Worm (Caenorhabditis elegans) whole organism, young adult: ENCODE data around the gene nhr-192.

Source experiments
- B0336.3 ChIP-seq: fragments of 200-800 bp; sonication (Bioruptor generic); IDR thresholded peaks from 2 replicates; pipeline ENCODE4 v1.3.6; 2022; ENCODE audit warnings: missing genetic modification characterization, missing compliant biosample characterization
- C06A6.2 ChIP-seq: fragments of 200-800 bp; sonication (Bioruptor generic); conservative IDR thresholded peaks from 2 replicates; pipeline ENCODE4 v1.3.6; 2022; ENCODE audit warnings: missing genetic modification characterization, missing compliant biosample characterization
- F33H1.4 ChIP-seq: fragments of 200-800 bp; sonication (Bioruptor generic); IDR thresholded peaks from 2 replicates; pipeline ENCODE4 v1.3.6; 2022; ENCODE audit warnings: missing genetic modification reagents, missing genetic modification characterization, missing compliant biosample characterization
- F39B2.1 ChIP-seq: fragments of 200-800 bp; sonication (Bioruptor generic); IDR thresholded peaks from 2 replicates; pipeline ENCODE4 v1.3.6; 2022; ENCODE audit warnings: missing genetic modification reagents, missing genetic modification characterization, missing compliant biosample characterization
- F55B11.4 ChIP-seq: sonication (generic microtip); optimal IDR thresholded peaks from 2 replicates; lab custom pipeline; 2016; ENCODE audit warnings: missing compliant biosample characterization, missing genetic modification characterization, borderline replicate concordance; ENCODE audit not compliant: insufficient read depth
- Y53F4B.3 ChIP-seq: fragments of 200-800 bp; sonication (Bioruptor generic); IDR thresholded peaks from 2 replicates; pipeline ENCODE4 v1.3.6; 2022; ENCODE audit warnings: missing genetic modification reagents, missing genetic modification characterization, missing compliant biosample characterization
- Y53G8AR.9 ChIP-seq: fragments of 200-800 bp; sonication (Bioruptor generic); conservative IDR thresholded peaks from 2 replicates; pipeline ENCODE4 v1.3.6; 2022; ENCODE audit warnings: missing genetic modification reagents, missing genetic modification characterization, missing compliant biosample characterization
- Y56A3A.18 ChIP-seq: fragments of 200-800 bp; sonication (Bioruptor generic); IDR thresholded peaks from 2 replicates; pipeline ENCODE4 v1.3.6; 2022; ENCODE audit warnings: missing genetic modification reagents, missing genetic modification characterization, missing compliant biosample characterization
- Y67H2A.10 ChIP-seq: fragments of 200-800 bp; sonication (Bioruptor generic); conservative IDR thresholded peaks from 2 replicates; pipeline ENCODE4 v1.3.6; 2022; ENCODE audit warnings: missing genetic modification reagents, missing genetic modification characterization, missing compliant biosample characterization
- Y79H2A.3 ChIP-seq: fragments of 200-800 bp; sonication (Bioruptor generic); conservative IDR thresholded peaks from 2 replicates; pipeline ENCODE4 v1.3.6; 2022; ENCODE audit warnings: missing genetic modification reagents, missing genetic modification characterization, missing compliant biosample characterization
- akir-1 ChIP-seq: fragments of 200-800 bp; sonication (Bioruptor generic); optimal IDR thresholded peaks from 2 replicates; lab custom pipeline; 2018; ENCODE audit warnings: mild to moderate bottlenecking, missing genetic modification characterization, moderate library complexity, missing compliant biosample characterization
- aptf-2 ChIP-seq: fragments of 200-800 bp; sonication (Bioruptor generic); conservative IDR thresholded peaks from 2 replicates; pipeline ENCODE4 v1.3.6; 2022; ENCODE audit warnings: missing genetic modification reagents, missing genetic modification characterization, missing compliant biosample characterization
- atf-7 ChIP-seq: sonication (generic microtip); optimal IDR thresholded peaks from 2 replicates; lab custom pipeline; 2017; ENCODE audit warnings: mild to moderate bottlenecking, missing genetic modification characterization, missing compliant biosample characterization
- attf-3 ChIP-seq: fragments of 200-800 bp; sonication (Bioruptor generic); conservative IDR thresholded peaks from 2 replicates; pipeline ENCODE4 v1.3.6; 2022; ENCODE audit warnings: missing genetic modification reagents, missing genetic modification characterization, missing compliant biosample characterization
- attf-6 ChIP-seq: fragments of 200-800 bp; sonication (Bioruptor generic); IDR thresholded peaks from 2 replicates; pipeline ENCODE4 v1.3.6; 2022; ENCODE audit warnings: missing genetic modification reagents, missing genetic modification characterization, missing compliant biosample characterization
- bed-1 ChIP-seq: fragments of 200-800 bp; sonication (Bioruptor generic); IDR thresholded peaks from 2 replicates; pipeline ENCODE4 v1.3.6; 2022; ENCODE audit warnings: missing genetic modification reagents, missing genetic modification characterization, missing compliant biosample characterization
- cebp-1 ChIP-seq, 2 experiments: fragments of 200-800 bp in 1 of 2; sonication (Bioruptor generic) in 1 of 2; sonication (generic microtip) in 1 of 2; IDR thresholded peaks in 1 of 2; optimal IDR thresholded peaks in 1 of 2; 2 replicates each; pipeline versions ENCODE4 v1.3.6 to Lab custom; 2017 to 2022; ENCODE audit warnings: missing compliant biosample characterization in 2 of 2, missing genetic modification characterization in 2 of 2, mild to moderate bottlenecking in 1 of 2, missing genetic modification reagents in 1 of 2, moderate library complexity in 1 of 2
- ceh-100 ChIP-seq: fragments of 200-800 bp; sonication (Bioruptor generic); IDR thresholded peaks from 2 replicates; pipeline ENCODE4 v1.3.6; 2022; ENCODE audit warnings: missing genetic modification reagents, missing genetic modification characterization, missing compliant biosample characterization
- ceh-58 ChIP-seq: fragments of 200-800 bp; sonication (Bioruptor generic); IDR thresholded peaks from 2 replicates; pipeline ENCODE4 v1.3.6; 2022; ENCODE audit warnings: missing genetic modification characterization, missing compliant biosample characterization
- ceh-91 ChIP-seq: fragments of 200-800 bp; sonication (Bioruptor generic); IDR thresholded peaks from 2 replicates; pipeline ENCODE4 v1.3.6; 2022; ENCODE audit warnings: missing genetic modification reagents, missing genetic modification characterization, missing compliant biosample characterization
- egl-18 ChIP-seq: fragments of 200-800 bp; sonication (Bioruptor generic); IDR thresholded peaks from 2 replicates; pipeline ENCODE4 v1.3.6; 2022; ENCODE audit warnings: missing genetic modification reagents, missing genetic modification characterization, missing compliant biosample characterization
- ets-4 ChIP-seq: fragments of 200-800 bp; sonication (Bioruptor generic); optimal IDR thresholded peaks from 2 replicates; lab custom pipeline; 2018; ENCODE audit warnings: mild to moderate bottlenecking, missing genetic modification characterization, missing compliant biosample characterization
- fkh-3 ChIP-seq: sonication (generic microtip); optimal IDR thresholded peaks from 2 replicates; lab custom pipeline; 2016; ENCODE audit warnings: mild to moderate bottlenecking, missing genetic modification characterization, missing compliant biosample characterization
- gei-17 ChIP-seq: fragments of 200-800 bp; sonication (Bioruptor generic); optimal IDR thresholded peaks from 2 replicates; lab custom pipeline; 2018; ENCODE audit warnings: mild to moderate bottlenecking, missing genetic modification characterization, missing compliant biosample characterization
- hmg-1.2 ChIP-seq: fragments of 200-800 bp; sonication (Bioruptor generic); IDR thresholded peaks from 2 replicates; pipeline ENCODE4 v1.3.6; 2022; ENCODE audit warnings: missing genetic modification reagents, missing genetic modification characterization, missing compliant biosample characterization
- hrde-1 ChIP-seq: sonication (generic microtip); optimal IDR thresholded peaks from 2 replicates; lab custom pipeline; 2016; ENCODE audit warnings: missing genetic modification characterization, mild to moderate bottlenecking, missing compliant biosample characterization, moderate library complexity, missing genotype, missing genetic modification reagents, borderline replicate concordance
- let-607 ChIP-seq, 2 experiments: fragments of 200-800 bp in 1 of 2; sonication (Bioruptor generic) in 1 of 2; sonication (generic microtip) in 1 of 2; optimal IDR thresholded peaks; 2 replicates each; lab custom pipeline; 2016 to 2018; ENCODE audit warnings: mild to moderate bottlenecking in 2 of 2, missing compliant biosample characterization in 2 of 2, missing genetic modification characterization in 2 of 2, moderate library complexity in 2 of 2, missing genotype in 1 of 2
- lin-35 ChIP-seq, 3 experiments: fragments of 150-350 bp in 2 of 3; sonication (generic microtip) in 1 of 3; optimal IDR thresholded peaks; 2 replicates each; lab custom pipeline; 2014 to 2018; ENCODE audit warnings: missing biosample characterization in 3 of 3, missing genetic modification characterization in 3 of 3, missing genetic modification reagents in 3 of 3
- lin-54 ChIP-seq: fragments of 200-800 bp; sonication (Bioruptor generic); optimal IDR thresholded peaks from 2 replicates; lab custom pipeline; 2018; ENCODE audit warnings: mild to moderate bottlenecking, missing genetic modification characterization, missing compliant biosample characterization
- lsl-1 ChIP-seq: fragments of 200-800 bp; sonication (Bioruptor generic); optimal IDR thresholded peaks from 2 replicates; lab custom pipeline; 2018; ENCODE audit warnings: mild to moderate bottlenecking, missing genetic modification characterization, moderate library complexity, missing compliant biosample characterization
- madf-10 ChIP-seq: sonication (generic microtip); optimal IDR thresholded peaks from 2 replicates; lab custom pipeline; 2016; ENCODE audit warnings: mild to moderate bottlenecking, missing genetic modification characterization, missing compliant biosample characterization
- mel-28 ChIP-seq: sonication (generic microtip); optimal IDR thresholded peaks from 2 replicates; lab custom pipeline; 2016; ENCODE audit warnings: borderline replicate concordance, mild to moderate bottlenecking, missing genetic modification characterization, missing compliant biosample characterization
- nhr-120 ChIP-seq: fragments of 200-800 bp; sonication (Bioruptor generic); IDR thresholded peaks from 2 replicates; pipeline ENCODE4 v1.3.6; 2022; ENCODE audit warnings: missing genetic modification characterization, missing compliant biosample characterization
- nhr-27 ChIP-seq: fragments of 200-800 bp; sonication (Bioruptor generic); optimal IDR thresholded peaks from 2 replicates; lab custom pipeline; 2018; ENCODE audit warnings: mild to moderate bottlenecking, missing genetic modification characterization, moderate library complexity, missing compliant biosample characterization
- nhr-90 ChIP-seq: sonication (generic microtip); optimal IDR thresholded peaks from 2 replicates; lab custom pipeline; 2016; ENCODE audit warnings: missing genotype, mild to moderate bottlenecking, missing genetic modification characterization, missing compliant biosample characterization
- snpc-1.3 ChIP-seq: sonication (generic microtip); optimal IDR thresholded peaks from 2 replicates; lab custom pipeline; 2017; ENCODE audit warnings: missing genetic modification characterization, mild to moderate bottlenecking, missing compliant biosample characterization, antibody characterized with exemption, moderate library complexity, missing genotype, missing genetic modification reagents; ENCODE audit not compliant: insufficient read depth
- snpc-3.4 ChIP-seq: sonication (generic microtip); optimal IDR thresholded peaks from 2 replicates; lab custom pipeline; 2017; ENCODE audit warnings: missing genetic modification characterization, mild to moderate bottlenecking, missing compliant biosample characterization, antibody characterized with exemption, moderate library complexity, missing genotype, missing genetic modification reagents
- snpc-4 ChIP-seq, 5 experiments: fragments of 150-350 bp in 1 of 5; sonication (generic microtip) in 4 of 5; optimal IDR thresholded peaks; 2 replicates each; lab custom pipeline; 2014 to 2018; ENCODE audit warnings: missing genetic modification characterization in 5 of 5, missing biosample characterization in 3 of 5, antibody characterized with exemption in 2 of 5, mild to moderate bottlenecking in 2 of 5, missing compliant biosample characterization in 2 of 5, missing genotype in 2 of 5, moderate library complexity in 2 of 5, missing genetic modification reagents in 1 of 5
- tbp1 ChIP-seq: fragments of 200-800 bp; sonication (Bioruptor generic); optimal IDR thresholded peaks from 2 replicates; lab custom pipeline; 2018; ENCODE audit warnings: mild to moderate bottlenecking, missing genetic modification characterization, missing compliant biosample characterization
- tlf-1 ChIP-seq: fragments of 200-800 bp; sonication (Bioruptor generic); optimal IDR thresholded peaks from 2 replicates; lab custom pipeline; 2018; ENCODE audit warnings: mild to moderate bottlenecking, missing genetic modification characterization, missing compliant biosample characterization
- unc-130 ChIP-seq: sonication (generic microtip); optimal IDR thresholded peaks from 2 replicates; lab custom pipeline; 2016; ENCODE audit warnings: missing genetic modification reagents, missing genetic modification characterization, missing compliant biosample characterization
- ztf-25 ChIP-seq: fragments of 200-800 bp; sonication (Bioruptor generic); IDR thresholded peaks from 2 replicates; pipeline ENCODE4 v1.3.6; 2022; ENCODE audit warnings: missing genetic modification reagents, missing genetic modification characterization, missing compliant biosample characterization
- ztf-26 ChIP-seq: sonication (generic microtip); optimal IDR thresholded peaks from 2 replicates; lab custom pipeline; 2017; ENCODE audit warnings: missing genetic modification characterization, missing compliant biosample characterization

nhr-192 gene

ce11 chrV:10030992-10031383, 39.5 kb downstream of the nhr-192 start, which contains the start of gene acl-2:
Gene acl-2 (minus strand): TSS chrV:10031092.
- TF ChIP-seq F39B2.1 (GFP tag; lab: Robert Waterston, UW) (no peak), attf-6 (GFP tag; lab: Robert Waterston, UW) (no peak), nhr-120 (GFP tag; lab: Robert Waterston, UW) (no peak), egl-18 (GFP tag; lab: Robert Waterston, UW) (no peak), atf-7 (tag; lab: Kevin White, UChicago) (no peak), C06A6.2 (GFP tag; lab: Robert Waterston, UW) (no peak), ets-4 (GFP tag; lab: Kevin White, UChicago) (no peak), snpc-1.3 (tag; lab: Kevin White, UChicago) (no peak), lin-35 (GFP tag; optimal IDR thresholded peaks at IDR 0.05; lab: Kevin White, UChicago) (no peak), F55B11.4 (no peak), snpc-4 (GFP tag; optimal IDR thresholded peaks at IDR 0.05; lab: Kevin White, UChicago) (no peak), snpc-4 (tag; optimal IDR thresholded peaks at IDR 0.05; lab: Kevin White, UChicago) (no peak), ceh-58 (no peak)

ce11 chrV:10023062-10023536, 47.3 kb downstream of the nhr-192 start:
- TF ChIP-seq tbp1 (GFP tag; lab: Kevin White, UChicago) (peak; percentile 55), lsl-1 (GFP tag; lab: Kevin White, UChicago) (peak; percentile 23), unc-130 (GFP tag; lab: Kevin White, UChicago) (peak; percentile 97), let-607 (tag; optimal IDR thresholded peaks at IDR 0.05; lab: Kevin White, UChicago) (no peak), ztf-26 (tag; lab: Kevin White, UChicago) (no peak), Y56A3A.18 (GFP tag; lab: Robert Waterston, UW) (no peak), aptf-2 (GFP tag; lab: Robert Waterston, UW) (no peak), atf-7 (tag; lab: Kevin White, UChicago) (no peak), attf-3 (GFP tag; lab: Robert Waterston, UW) (no peak), snpc-4 (GFP tag; optimal IDR thresholded peaks at IDR 0.05; lab: Kevin White, UChicago) (peak; percentile 70), snpc-4 (tag; optimal IDR thresholded peaks at IDR 0.05; lab: Kevin White, UChicago) (peak in 3 of 4 experiments; percentile 17 to 69 (median 41)), hmg-1.2 (GFP tag; lab: Robert Waterston, UW) (peak; percentile 25), Y79H2A.3 (GFP tag; lab: Robert Waterston, UW) (peak; percentile 98), hrde-1 (tag; lab: Kevin White, UChicago) (peak; percentile 97), lin-35 (GFP tag; optimal IDR thresholded peaks at IDR 0.05; lab: Kevin White, UChicago) (peak in 1 of 3 experiments; percentile 20), snpc-1.3 (tag; lab: Kevin White, UChicago) (peak; percentile 88), gei-17 (GFP tag; lab: Kevin White, UChicago) (no peak), akir-1 (no peak), attf-6 (GFP tag; lab: Robert Waterston, UW) (peak; percentile 78; the same call in 1 of the 2 replicates), madf-10 (no peak), Y53G8AR.9 (no peak), cebp-1 (GFP tag; IDR thresholded peaks at IDR 0.05; lab: Robert Waterston, UW) (no peak), cebp-1 (tag; optimal IDR thresholded peaks at IDR 0.05; lab: Kevin White, UChicago) (peak; percentile 3), Y67H2A.10 (GFP tag; lab: Robert Waterston, UW) (no peak), ztf-25 (GFP tag; lab: Robert Waterston, UW) (peak; percentile 63; the same call in 1 of the 2 replicates), ceh-91 (peak; percentile 41), mel-28 (tag; lab: Kevin White, UChicago) (no peak), tlf-1 (GFP tag; lab: Kevin White, UChicago) (peak; percentile 62), Y53F4B.3 (GFP tag; lab: Robert Waterston, UW) (0 out of 2 replicates have a peak, but pooled peaks have one; percentile 37), nhr-27 (tag; lab: Kevin White, UChicago) (peak; percentile 80), nhr-90 (tag; lab: Kevin White, UChicago) (no peak), F33H1.4 (0 out of 2 replicates have a peak, but pooled peaks have one; percentile 7), B0336.3 (GFP tag; lab: Robert Waterston, UW) (peak; percentile 46; the same call in 1 of the 2 replicates), snpc-3.4 (tag; lab: Kevin White, UChicago) (peak; percentile 84), fkh-3 (tag; lab: Kevin White, UChicago) (no peak), ceh-100 (GFP tag; lab: Robert Waterston, UW) (no peak), bed-1 (no peak), lin-54 (GFP tag; lab: Kevin White, UChicago) (peak; percentile 49)
